Fruit fly (Drosophila melanogaster) whole organism, embryonic: ENCODE results near the gene hfp.

Experiments
- Adf1 ChIP-seq: fragments of 200-800 bp; sonication (Bioruptor generic); IDR thresholded peaks from 2 replicates; pipeline ENCODE4 v1.3.6; 2022; ENCODE audit warnings: missing biosample characterization, missing genetic modification characterization
- CG10366 ChIP-seq: fragments of 200-800 bp; sonication (Bioruptor generic); IDR thresholded peaks from 2 replicates; pipeline ENCODE4 v1.3.6; 2022; ENCODE audit warnings: missing biosample characterization, missing genetic modification characterization
- CG12155 ChIP-seq: fragments of 200-800 bp; sonication (Bioruptor generic); optimal IDR thresholded peaks from 3 replicates; lab custom pipeline; 2016; ENCODE audit warnings: missing biosample characterization, missing genetic modification characterization
- CG13123 ChIP-seq: fragments of 200-800 bp; sonication (Bioruptor generic); optimal IDR thresholded peaks from 2 replicates; lab custom pipeline; 2016; ENCODE audit warnings: missing biosample characterization, missing genetic modification characterization
- CG13296 ChIP-seq: fragments of 200-800 bp; sonication (Bioruptor generic); optimal IDR thresholded peaks from 3 replicates; lab custom pipeline; 2018; ENCODE audit warnings: missing biosample characterization, mild to moderate bottlenecking, missing genetic modification characterization
- CG14860 ChIP-seq: fragments of 200-800 bp; sonication (Bioruptor generic); IDR thresholded peaks from 3 replicates; pipeline ENCODE4 v1.3.6; 2022; ENCODE audit warnings: missing biosample characterization, missing genetic modification characterization; ENCODE audit not compliant: partially characterized antibody
- CG15073 ChIP-seq: fragments of 200-800 bp; sonication (Bioruptor generic); optimal IDR thresholded peaks from 2 replicates; lab custom pipeline; 2016; ENCODE audit warnings: missing biosample characterization, missing genetic modification characterization
- CG17385 ChIP-seq: fragments of 200-800 bp; sonication (Bioruptor generic); optimal IDR thresholded peaks from 3 replicates; lab custom pipeline; 2018; ENCODE audit warnings: missing biosample characterization, mild to moderate bottlenecking, missing genetic modification characterization
- CG18764 ChIP-seq: fragments of 200-800 bp; sonication (Bioruptor generic); optimal IDR thresholded peaks from 3 replicates; lab custom pipeline; 2016; ENCODE audit warnings: missing biosample characterization, missing genetic modification characterization
- CG30431 ChIP-seq: fragments of 200-800 bp; sonication (Bioruptor generic); optimal IDR thresholded peaks from 2 replicates; lab custom pipeline; 2017; ENCODE audit warnings: missing biosample characterization, missing genetic modification characterization
- CG3065 ChIP-seq: fragments of 200-800 bp; sonication (Bioruptor generic); optimal IDR thresholded peaks from 2 replicates; lab custom pipeline; 2016; ENCODE audit warnings: missing biosample characterization, missing genetic modification characterization
- CG3163 ChIP-seq: fragments of 200-800 bp; sonication (Bioruptor generic); optimal IDR thresholded peaks from 3 replicates; lab custom pipeline; 2016; ENCODE audit warnings: missing biosample characterization, missing genetic modification characterization
- CG3407 ChIP-seq: fragments of 200-800 bp; sonication (Bioruptor generic); optimal IDR thresholded peaks from 2 replicates; lab custom pipeline; 2018; ENCODE audit warnings: missing biosample characterization, mild to moderate bottlenecking, missing genetic modification characterization
- CG34224 ChIP-seq: fragments of 200-800 bp; sonication (Bioruptor generic); IDR thresholded peaks from 3 replicates; pipeline ENCODE4 v1.3.6; 2022; ENCODE audit warnings: missing biosample characterization, missing genetic modification characterization; ENCODE audit not compliant: partially characterized antibody
- CG4328 ChIP-seq: fragments of 200-800 bp; sonication (Bioruptor generic); optimal IDR thresholded peaks from 3 replicates; lab custom pipeline; 2017; ENCODE audit warnings: missing biosample characterization, missing genetic modification reagents, missing genetic modification characterization
- CG7786 ChIP-seq: fragments of 200-800 bp; sonication (Bioruptor generic); optimal IDR thresholded peaks from 2 replicates; lab custom pipeline; 2016; ENCODE audit warnings: missing biosample characterization, missing genetic modification characterization
- CG8290 ChIP-seq, 3 experiments: fragments of 200-800 bp; sonication (Bioruptor generic); optimal IDR thresholded peaks; 2 replicates each; lab custom pipeline; 2016 to 2019; ENCODE audit warnings: missing biosample characterization in 3 of 3, missing genetic modification characterization in 3 of 3, mild to moderate bottlenecking in 2 of 3, moderate library complexity in 1 of 3
- CG9437 ChIP-seq: fragments of 200-800 bp; sonication (Bioruptor generic); optimal IDR thresholded peaks from 2 replicates; lab custom pipeline; 2018; ENCODE audit warnings: missing biosample characterization, mild to moderate bottlenecking, missing genetic modification characterization
- Doc2 ChIP-seq: fragments of 200-800 bp; sonication (Bioruptor generic); IDR thresholded peaks from 2 replicates; pipeline ENCODE4 v1.3.6; 2022; ENCODE audit warnings: missing biosample characterization, missing genetic modification characterization
- Doc3 ChIP-seq: fragments of 200-800 bp; sonication (Bioruptor generic); IDR thresholded peaks from 3 replicates; pipeline ENCODE4 v1.3.6; 2022; ENCODE audit warnings: missing biosample characterization, missing genetic modification characterization; ENCODE audit not compliant: partially characterized antibody
- Drgx ChIP-seq: fragments of 200-800 bp; sonication (Bioruptor generic); IDR thresholded peaks from 2 replicates; pipeline ENCODE4 v1.3.6; 2022; ENCODE audit warnings: missing biosample characterization, missing genetic modification characterization
- HHEX ChIP-seq: fragments of 200-800 bp; sonication (Bioruptor generic); optimal IDR thresholded peaks from 3 replicates; lab custom pipeline; 2017; ENCODE audit warnings: missing biosample characterization, mild to moderate bottlenecking, missing genetic modification characterization, missing genetic modification reagents
- Hr39 ChIP-seq: fragments of >200 bp; optimal IDR thresholded peaks from 2 replicates; lab custom pipeline; 2017
- Lim3 ChIP-seq: fragments of 200-800 bp; sonication (Bioruptor generic); IDR thresholded peaks from 2 replicates; pipeline ENCODE4 v1.3.6; 2022; ENCODE audit warnings: missing biosample characterization, missing genetic modification characterization
- Neu2 ChIP-seq: fragments of 200-800 bp; sonication (Bioruptor generic); optimal IDR thresholded peaks from 3 replicates; lab custom pipeline; 2016; ENCODE audit warnings: missing biosample characterization, missing genetic modification characterization, borderline replicate concordance
- Poxn ChIP-seq: fragments of 200-800 bp; sonication (Bioruptor generic); IDR thresholded peaks from 2 replicates; pipeline ENCODE4 v1.3.6; 2022; ENCODE audit warnings: missing biosample characterization, missing genetic modification characterization
- Side ChIP-seq: fragments of 200-800 bp; sonication (Bioruptor generic); optimal IDR thresholded peaks from 2 replicates; lab custom pipeline; 2016; ENCODE audit warnings: missing biosample characterization, missing genetic modification characterization
- Stat92E ChIP-seq, 3 experiments: fragments of >200 bp in 2 of 3; fragments of 200-800 bp in 1 of 3; sonication (Bioruptor generic) in 1 of 3; optimal IDR thresholded peaks; 2 replicates each; lab custom pipeline; 2017 to 2019; ENCODE audit warnings: missing biosample characterization in 3 of 3, missing genetic modification characterization in 3 of 3, mild to moderate bottlenecking in 1 of 3, moderate library complexity in 1 of 3
- ap ChIP-seq: fragments of 200-800 bp; sonication (Bioruptor generic); IDR thresholded peaks from 2 replicates; pipeline ENCODE4 v1.3.6; 2022; ENCODE audit warnings: missing biosample characterization, missing genetic modification characterization
- bowl ChIP-seq: fragments of 200-800 bp; sonication (Bioruptor generic); IDR thresholded peaks from 2 replicates; pipeline ENCODE4 v1.3.6; 2022; ENCODE audit warnings: missing biosample characterization, missing genetic modification characterization
- cg ChIP-seq: fragments of 200-800 bp; sonication (Bioruptor generic); optimal IDR thresholded peaks from 3 replicates; lab custom pipeline; 2019; ENCODE audit warnings: missing biosample characterization, mild to moderate bottlenecking, missing genetic modification characterization, moderate library complexity
- chif ChIP-seq, 2 experiments: fragments of 200-800 bp; sonication (Bioruptor generic); optimal IDR thresholded peaks; 3 replicates each; lab custom pipeline; 2016; ENCODE audit warnings: missing biosample characterization in 2 of 2, missing genetic modification characterization in 2 of 2
- crp ChIP-seq, 2 experiments: fragments of 200-800 bp; sonication (Bioruptor generic); optimal IDR thresholded peaks; 2 replicates in 1 of 2; 3 replicates in 1 of 2; lab custom pipeline; 2017; ENCODE audit warnings: missing biosample characterization in 2 of 2, missing genetic modification characterization in 2 of 2, mild to moderate bottlenecking in 1 of 2, moderate library complexity in 1 of 2
- dan ChIP-seq: fragments of 200-800 bp; sonication (Bioruptor generic); IDR thresholded peaks from 2 replicates; pipeline ENCODE4 v1.3.6; 2022; ENCODE audit warnings: missing biosample characterization, missing genetic modification characterization
- esg ChIP-seq: fragments of 200-800 bp; sonication (Bioruptor generic); conservative IDR thresholded peaks from 2 replicates; pipeline ENCODE4 v1.3.6; 2022; ENCODE audit warnings: missing biosample characterization, missing genetic modification characterization
- gem ChIP-seq: fragments of 200-800 bp; sonication (Bioruptor generic); optimal IDR thresholded peaks from 2 replicates; lab custom pipeline; 2019; ENCODE audit warnings: missing biosample characterization, mild to moderate bottlenecking, missing genetic modification characterization, moderate library complexity
- grau ChIP-seq: fragments of 200-800 bp; optimal IDR thresholded peaks from 3 replicates; lab custom pipeline; 2019; ENCODE audit warnings: missing biosample characterization, mild to moderate bottlenecking, missing genetic modification characterization, moderate library complexity
- h ChIP-seq: fragments of >200 bp; optimal IDR thresholded peaks from 2 replicates; lab custom pipeline; 2017
- hth ChIP-seq: fragments of >200 bp; optimal IDR thresholded peaks from 2 replicates; lab custom pipeline; 2017; ENCODE audit warnings: inconsistent platforms
- insv ChIP-seq, 2 experiments: fragments of 200-800 bp; sonication (Bioruptor generic); optimal IDR thresholded peaks; 3 replicates each; lab custom pipeline; 2016 to 2018; ENCODE audit warnings: missing biosample characterization in 2 of 2, missing genetic modification characterization in 2 of 2
- knrl ChIP-seq: fragments of 200-800 bp; sonication (Bioruptor generic); IDR thresholded peaks from 3 replicates; pipeline ENCODE4 v1.3.6; 2022; ENCODE audit warnings: missing biosample characterization, missing genetic modification characterization; ENCODE audit not compliant: partially characterized antibody
- lilli ChIP-seq: fragments of 200-800 bp; sonication (Bioruptor generic); optimal IDR thresholded peaks from 3 replicates; lab custom pipeline; 2016; ENCODE audit warnings: missing biosample characterization, missing genetic modification characterization
- mam ChIP-seq: fragments of 200-800 bp; sonication (Bioruptor generic); optimal IDR thresholded peaks from 3 replicates; lab custom pipeline; 2016; ENCODE audit warnings: missing biosample characterization, missing genetic modification characterization
- phol ChIP-seq: fragments of 200-800 bp; sonication (Bioruptor generic); optimal IDR thresholded peaks from 3 replicates; lab custom pipeline; 2018; ENCODE audit warnings: missing biosample characterization, mild to moderate bottlenecking, missing genetic modification characterization, moderate library complexity
- prd ChIP-seq, 3 experiments: fragments of >200 bp in 2 of 3; fragments of 200-800 bp in 1 of 3; sonication (Bioruptor generic) in 1 of 3; optimal IDR thresholded peaks in 2 of 3; IDR thresholded peaks in 1 of 3; 2 replicates in 2 of 3; 3 replicates in 1 of 3; pipeline versions ENCODE4 v1.3.6 to Lab custom; 2017 to 2022; ENCODE audit warnings: missing biosample characterization in 1 of 3, missing genetic modification characterization in 1 of 3
- ranshi ChIP-seq: fragments of 200-800 bp; sonication (Bioruptor generic); IDR thresholded peaks from 2 replicates; pipeline ENCODE4 v1.3.6; 2022; ENCODE audit warnings: missing biosample characterization, missing genetic modification characterization
- seq ChIP-seq: fragments of 200-800 bp; sonication (Bioruptor generic); IDR thresholded peaks from 2 replicates; pipeline ENCODE4 v1.3.6; 2022; ENCODE audit warnings: missing biosample characterization, missing genetic modification characterization
- sna ChIP-seq: fragments of 200-800 bp; sonication (Bioruptor generic); IDR thresholded peaks from 2 replicates; pipeline ENCODE4 v1.3.6; 2022; ENCODE audit warnings: missing biosample characterization, missing genetic modification characterization; ENCODE audit not compliant: partially characterized antibody
- stc ChIP-seq: fragments of 200-800 bp; sonication (Bioruptor generic); IDR thresholded peaks from 2 replicates; pipeline ENCODE4 v1.3.6; 2022; ENCODE audit warnings: missing biosample characterization, missing genetic modification characterization

Gene hfp

DNA sequence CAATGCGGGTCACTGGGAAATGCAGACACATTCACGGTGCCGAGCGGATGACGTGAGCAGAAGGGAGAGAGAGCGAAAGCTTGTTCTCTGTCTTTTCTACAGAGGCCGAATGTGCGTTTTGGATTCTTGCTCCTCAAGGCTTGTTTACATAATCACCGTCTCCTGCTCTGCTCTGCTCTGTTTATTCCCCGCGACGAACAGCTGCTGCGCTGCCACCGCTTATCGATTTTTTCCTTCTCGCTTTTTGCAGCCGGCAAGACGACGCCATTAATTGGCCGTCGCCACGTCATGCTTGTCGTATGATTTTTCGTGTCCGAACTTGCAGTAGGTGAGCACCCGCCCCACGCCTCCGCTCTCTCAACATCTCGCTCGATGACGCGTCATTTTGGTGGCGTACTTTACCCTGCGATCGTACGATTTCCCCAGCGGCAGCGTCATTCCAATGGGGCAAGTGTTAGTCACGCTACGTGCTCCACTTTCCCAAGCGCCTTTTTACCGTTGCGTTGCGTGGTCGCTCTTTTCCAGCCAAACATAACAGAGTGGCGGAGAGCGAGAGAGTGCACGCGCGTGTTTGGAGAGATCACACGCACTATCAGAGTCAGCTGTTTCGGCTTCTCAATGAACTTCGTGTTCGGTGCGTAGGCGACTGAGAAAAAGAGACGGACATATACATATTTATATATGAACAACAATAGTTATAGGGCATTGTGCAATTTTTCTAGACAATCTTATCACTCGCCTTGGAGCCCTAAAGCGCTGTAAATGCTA lies 44.1 kb upstream of the hfp start (continued):
- no peak for TF ChIP-seq insv (GFP tag; optimal IDR thresholded peaks at IDR 0.05; lab: Kevin White, UChicago)
- no peak for TF ChIP-seq ap (GFP tag; lab: Robert Waterston, UW)
- no peak for TF ChIP-seq CG8290 (GFP tag; optimal IDR thresholded peaks at IDR 0.05; lab: Kevin White, UChicago)
- TF ChIP-seq CG8290 (tag; optimal IDR thresholded peaks at IDR 0.05; lab: Kevin White, UChicago) = no peak
- peak; percentile 13 for TF ChIP-seq gem (tag; lab: Kevin White, UChicago)
- no peak for TF ChIP-seq CG10366
- TF ChIP-seq dan = no peak
- TF ChIP-seq CG13123 (GFP tag; lab: Kevin White, UChicago) = no peak
- TF ChIP-seq CG15073 (GFP tag; lab: Kevin White, UChicago) = no peak
- TF ChIP-seq CG30431 (GFP tag; lab: Kevin White, UChicago) = no peak
- peak in 1 of 3 experiments; percentile 22 for TF ChIP-seq Stat92E (GFP tag; optimal IDR thresholded peaks at IDR 0.05; lab: Kevin White, UChicago)
- peak; percentile 84 for TF ChIP-seq CG9437
- TF ChIP-seq CG7786 (GFP tag; lab: Kevin White, UChicago) = no peak
- no peak for TF ChIP-seq CG13296 (GFP tag; lab: Kevin White, UChicago)
- no peak for TF ChIP-seq stc (GFP tag; lab: Robert Waterston, UW)
- no peak for TF ChIP-seq Hr39 (lab: Kevin White, UChicago)
- no peak for TF ChIP-seq cg (GFP tag; lab: Kevin White, UChicago)
- no peak for TF ChIP-seq bowl (GFP tag; lab: Robert Waterston, UW)
- TF ChIP-seq Lim3 = no peak
- TF ChIP-seq HHEX = no peak
- TF ChIP-seq CG17385 (GFP tag; lab: Kevin White, UChicago) = no peak
- no peak for TF ChIP-seq CG3407 (GFP tag; lab: Kevin White, UChicago)
- TF ChIP-seq hth = no peak
- TF ChIP-seq Poxn (GFP tag; lab: Robert Waterston, UW) = no peak
- no peak for TF ChIP-seq Drgx
- TF ChIP-seq mam = no peak
- no peak for TF ChIP-seq CG18764 (GFP tag; lab: Kevin White, UChicago)
- no peak for TF ChIP-seq chif (GFP tag; optimal IDR thresholded peaks at IDR 0.05; lab: Kevin White, UChicago)
- TF ChIP-seq CG3163 (GFP tag; lab: Kevin White, UChicago) = no peak
- no peak for TF ChIP-seq knrl
- TF ChIP-seq Doc3 (GFP tag; lab: Robert Waterston, UW) = no peak
- peak; percentile 40 for TF ChIP-seq sna (GFP tag; lab: Robert Waterston, UW)
- TF ChIP-seq Neu2 (GFP tag; lab: Kevin White, UChicago) = no peak
- TF ChIP-seq h (lab: Kevin White, UChicago) = no peak
- TF ChIP-seq CG3065 (GFP tag; lab: Kevin White, UChicago) = no peak
- no peak for TF ChIP-seq esg (GFP tag; lab: Robert Waterston, UW)
- TF ChIP-seq lilli = no peak
- TF ChIP-seq CG12155 (GFP tag; lab: Kevin White, UChicago) = no peak
- TF ChIP-seq phol (tag; lab: Kevin White, UChicago) = peak; percentile 68
- TF ChIP-seq ranshi (GFP tag; lab: Robert Waterston, UW) = no peak
- TF ChIP-seq seq (GFP tag; lab: Robert Waterston, UW) = peak; percentile 21; the same call in 1 of the 2 replicates
- TF ChIP-seq prd (optimal IDR thresholded peaks at IDR 0.05; lab: Kevin White, UChicago) = no peak
- no peak for TF ChIP-seq prd (GFP tag; IDR thresholded peaks at IDR 0.05; lab: Robert Waterston, UW)
- no peak for TF ChIP-seq Doc2 (GFP tag; lab: Robert Waterston, UW)
- 0 out of 3 replicates have a peak, but pooled peaks have one; percentile 21 for TF ChIP-seq CG34224
- TF ChIP-seq Side (GFP tag; lab: Kevin White, UChicago) = no peak
- TF ChIP-seq CG4328 (GFP tag; lab: Kevin White, UChicago) = no peak
- TF ChIP-seq grau (tag; lab: Kevin White, UChicago) = no peak
- no peak for TF ChIP-seq CG14860 (GFP tag; lab: Robert Waterston, UW)
- TF ChIP-seq Adf1 (GFP tag; lab: Robert Waterston, UW) = peak; percentile 63
- peak in 1 of 2 experiments; percentile 78 for TF ChIP-seq crp (GFP tag; optimal IDR thresholded peaks at IDR 0.05; lab: Kevin White, UChicago)
